Fruit fly (Drosophila melanogaster): ENCODE data around the gene Aduk.

dm6 chr3R:9346539-9346938 lies 12.0 kb upstream of the Aduk start:
- no peak for TF ChIP-seq CG13204 (GFP tag; optimal IDR thresholded peaks at IDR 0.05)
- TF ChIP-seq gl (tag; optimal IDR thresholded peaks at IDR 0.05): no peak
- TF ChIP-seq Ets98B (GFP tag; IDR thresholded peaks at IDR 0.05): 0 out of 2 replicates have a peak, but pooled peaks have one; percentile 20
- TF ChIP-seq Pif1B (GFP tag; optimal IDR thresholded peaks at IDR 0.05): peak; percentile 0
- peak; percentile 43 for TF ChIP-seq CG17806 (tag; optimal IDR thresholded peaks at IDR 0.05)
- peak; percentile 41 for TF ChIP-seq CG8159 (tag; optimal IDR thresholded peaks at IDR 0.05)
- TF ChIP-seq CG32121 (GFP tag; IDR thresholded peaks at IDR 0.05): peak; percentile 25; the same call in 1 of the 2 replicates
- no peak for TF ChIP-seq D1 (tag; optimal IDR thresholded peaks at IDR 0.05)
- TF ChIP-seq fd96Ca (GFP tag; IDR thresholded peaks at IDR 0.05): 0 out of 3 replicates have a peak, but pooled peaks have one; percentile 10

Data from whole organism, pupa.